Worm (Caenorhabditis elegans) whole organism, L4 larva: ENCODE measurements around the gene npr-40.

Experiments
- ZK337.2 ChIP-seq: fragments of 200-800 bp; sonication (Bioruptor generic); IDR thresholded peaks from 2 replicates; pipeline ENCODE4 v1.3.6; 2022; ENCODE audit warnings: missing genetic modification reagents, missing genetic modification characterization, missing compliant biosample characterization
- ama-1 ChIP-seq: fragments of 150-350 bp; optimal IDR thresholded peaks from 2 replicates; lab custom pipeline; 2014; ENCODE audit warnings: inconsistent platforms, mixed read lengths
- mdl-1 ChIP-seq, 2 experiments: fragments of 150-350 bp in 1 of 2; sonication (generic microtip) in 1 of 2; optimal IDR thresholded peaks; 2 replicates each; lab custom pipeline; 2014 to 2017; ENCODE audit warnings: missing biosample characterization in 2 of 2, missing genetic modification characterization in 2 of 2
- nhr-111 ChIP-seq: fragments of 200-800 bp; sonication (Bioruptor generic); optimal IDR thresholded peaks from 2 replicates; lab custom pipeline; 2018; ENCODE audit warnings: mild to moderate bottlenecking, missing genetic modification characterization, missing compliant biosample characterization
- snpc-4 ChIP-seq: fragments of 150-350 bp; optimal IDR thresholded peaks from 2 replicates; lab custom pipeline; 2014; ENCODE audit warnings: missing biosample characterization, missing genetic modification characterization
- zfp-2 ChIP-seq: sonication (generic microtip); optimal IDR thresholded peaks from 2 replicates; lab custom pipeline; 2016; ENCODE audit warnings: mild to moderate bottlenecking, missing genetic modification characterization, missing compliant biosample characterization
- ztf-11 ChIP-seq: fragments of 150-350 bp; optimal IDR thresholded peaks from 2 replicates; lab custom pipeline; 2014; ENCODE audit warnings: missing biosample characterization, missing genetic modification characterization

DNA sequence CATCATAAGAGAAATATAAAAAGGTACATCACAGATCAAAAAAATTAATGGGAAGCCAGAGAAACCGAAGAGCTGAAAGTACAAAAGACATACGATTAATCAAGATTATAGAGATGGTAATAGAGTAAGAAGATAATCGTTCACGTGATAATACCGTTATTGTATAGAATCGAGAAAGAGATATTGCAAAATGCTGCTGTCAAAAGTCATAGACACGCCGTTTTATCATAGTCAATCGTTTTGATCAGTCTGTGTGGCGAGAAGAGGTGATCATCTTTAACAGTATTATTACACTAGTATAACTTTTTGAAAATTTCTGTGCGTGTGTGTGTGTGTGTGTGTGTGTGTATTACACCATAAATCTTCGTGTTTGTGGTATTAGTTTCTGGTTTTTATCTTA lies 24.3 kb upstream of the npr-40 start:
- TF ChIP-seq ama-1 (lab: Kevin White, UChicago), result no peak
- no peak for TF ChIP-seq nhr-111 (GFP tag; lab: Kevin White, UChicago)
- no peak for TF ChIP-seq snpc-4
- no peak for TF ChIP-seq ztf-11 (tag; lab: Kevin White, UChicago)
- TF ChIP-seq mdl-1 (tag; optimal IDR thresholded peaks at IDR 0.05; lab: Kevin White, UChicago), result peak in 1 of 2 experiments; percentile 58
- no peak for TF ChIP-seq ZK337.2 (GFP tag; lab: Robert Waterston, UW)
- no peak for TF ChIP-seq zfp-2 (tag; lab: Kevin White, UChicago)
